Worm (Caenorhabditis elegans) whole organism, L2 larva: ENCODE measurements around the gene spin-1.
"Not testable (repeated sequence)": the region's sequence is repeated elsewhere in the genome, so short reads cannot be mapped to it uniquely, and the experiment has no call there.

ENCODE experiments used
- alr-1 ChIP-seq: fragments of 150-350 bp; optimal IDR thresholded peaks from 2 replicates; lab custom pipeline; 2014; ENCODE audit warnings: missing biosample characterization, missing genetic modification characterization
- ama-1 ChIP-seq: fragments of 150-350 bp; optimal IDR thresholded peaks from 2 replicates; lab custom pipeline; 2018; ENCODE audit warnings: inconsistent platforms
- egl-27 ChIP-seq: sonication (generic microtip); optimal IDR thresholded peaks from 3 replicates; lab custom pipeline; 2017; ENCODE audit warnings: missing biosample characterization, missing genetic modification reagents, missing genetic modification characterization
- elt-1 ChIP-seq: fragments of 150-350 bp; optimal IDR thresholded peaks from 2 replicates; lab custom pipeline; 2014; ENCODE audit warnings: missing biosample characterization, missing genetic modification characterization
- elt-3 ChIP-seq: sonication (generic microtip); optimal IDR thresholded peaks from 2 replicates; lab custom pipeline; 2017; ENCODE audit warnings: missing biosample characterization, missing genetic modification characterization
- lin-11 ChIP-seq: fragments of 150-350 bp; sonication (generic microtip); optimal IDR thresholded peaks from 2 replicates; lab custom pipeline; 2014; ENCODE audit warnings: missing biosample characterization, missing genetic modification characterization, inconsistent platforms, mixed read lengths
- nhr-129 ChIP-seq: fragments of 150-350 bp; optimal IDR thresholded peaks from 2 replicates; lab custom pipeline; 2014; ENCODE audit warnings: missing biosample characterization, missing genetic modification characterization
- nhr-237 ChIP-seq: fragments of 150-350 bp; optimal IDR thresholded peaks from 2 replicates; lab custom pipeline; 2014; ENCODE audit warnings: missing biosample characterization, missing genetic modification characterization
- nhr-6 ChIP-seq: fragments of 150-350 bp; optimal IDR thresholded peaks from 2 replicates; lab custom pipeline; 2014; ENCODE audit warnings: missing biosample characterization, missing genetic modification characterization
- unc-39 ChIP-seq: fragments of 150-350 bp; optimal IDR thresholded peaks from 2 replicates; lab custom pipeline; 2014; ENCODE audit warnings: missing biosample characterization, missing genetic modification characterization
- unc-62 ChIP-seq: fragments of 150-350 bp; optimal IDR thresholded peaks from 2 replicates; lab custom pipeline; 2014; ENCODE audit warnings: missing biosample characterization, missing genetic modification reagents, missing genetic modification characterization
- ztf-4 ChIP-seq: fragments of 150-350 bp; optimal IDR thresholded peaks from 2 replicates; lab custom pipeline; 2014; ENCODE audit warnings: missing biosample characterization, missing genetic modification characterization

- not testable (repeated sequence) for TF ChIP-seq alr-1; unc-62 (GFP tag; lab: Kevin White, UChicago); nhr-6 (tag; lab: Kevin White, UChicago); ztf-4 (tag; lab: Kevin White, UChicago); elt-3 (tag; lab: Kevin White, UChicago); nhr-129 (tag; lab: Kevin White, UChicago); ama-1 (lab: Kevin White, UChicago); elt-1; unc-39 (tag; lab: Kevin White, UChicago); lin-11; nhr-237 (tag; lab: Kevin White, UChicago); egl-27 (tag; lab: Kevin White, UChicago)
These were observed 16.4 kb downstream of the spin-1 start, which contains the start of gene enpp-1 for ce11 chrV:12131157-12131556.
